Worm (Caenorhabditis elegans): ENCODE data around the gene F11D11.4.

DNA sequence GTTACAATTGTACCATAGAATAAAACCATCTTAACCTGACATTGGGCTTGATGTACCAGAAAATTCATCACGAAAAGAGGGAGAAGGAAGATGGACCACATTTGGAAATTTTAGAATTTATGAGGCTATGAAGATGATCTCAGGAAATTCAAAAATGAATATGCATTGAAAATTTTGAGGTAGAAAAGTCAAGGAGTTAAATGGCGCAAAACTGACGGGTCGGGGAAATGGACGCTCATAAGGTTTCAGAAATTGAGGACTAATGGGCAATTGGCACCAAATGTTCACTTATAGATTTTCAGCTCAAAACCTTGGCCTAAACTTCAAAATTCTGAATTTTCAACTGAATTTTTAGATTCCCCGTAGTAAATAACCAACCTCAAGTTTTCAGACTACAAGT is 9.4 kb downstream of the F11D11.4 start, which contains the start of gene clec-255:
- TF ChIP-seq mxl-2 (GFP tag; conservative IDR thresholded peaks at IDR 0.05), result no peak
- TF ChIP-seq ama-1 (optimal IDR thresholded peaks at IDR 0.05), result no peak
- TF ChIP-seq mep-1 (tag; optimal IDR thresholded peaks at IDR 0.05), result no peak
- TF ChIP-seq nhr-6 (tag; optimal IDR thresholded peaks at IDR 0.05), result no peak
- no peak for TF ChIP-seq unc-130 (GFP tag; optimal IDR thresholded peaks at IDR 0.05)
- TF ChIP-seq ces-1 (GFP tag; optimal IDR thresholded peaks at IDR 0.05), result no peak

Measured in whole organism, L4 larva.